Worm (Caenorhabditis elegans): ENCODE measurements around the gene Y67D8A.2.

- TF ChIP-seq attf-6 (GFP tag; IDR thresholded peaks at IDR 0.05) (no peak), ama-1 (optimal IDR thresholded peaks at IDR 0.05) (no peak), ama-1 (GFP tag; optimal IDR thresholded peaks at IDR 0.05) (no peak), B0019.2 (GFP tag; conservative IDR thresholded peaks at IDR 0.05) (no peak), let-607 (tag; optimal IDR thresholded peaks at IDR 0.05) (no peak), hsf-1 (GFP tag; IDR thresholded peaks at IDR 0.05) (no peak), unc-130 (GFP tag; optimal IDR thresholded peaks at IDR 0.05) (no peak), nhr-80 (tag; optimal IDR thresholded peaks at IDR 0.05) (no peak), tbp1 (GFP tag; optimal IDR thresholded peaks at IDR 0.05) (no peak), dpl-1 (GFP tag; optimal IDR thresholded peaks at IDR 0.05) (no peak), F52B5.7 (tag; optimal IDR thresholded peaks at IDR 0.05) (no peak), athp-1 (tag; optimal IDR thresholded peaks at IDR 0.05) (no peak)
Observed at ce11 chrIV:3202111-3202510, 20.1 kb upstream of the Y67D8A.2 start, which contains the start of the genes Y67D8B.3 and Y67D8B.5.

Measured in whole organism, young adult.